Fruit fly (Drosophila melanogaster) whole organism, embryonic: ENCODE results near the gene Pc.

Experiments used
- Bgb ChIP-seq: fragments of 200-800 bp; sonication (Bioruptor generic); IDR thresholded peaks from 2 replicates; pipeline ENCODE4 v1.3.6; 2022; ENCODE audit warnings: missing biosample characterization, missing genetic modification characterization; ENCODE audit not compliant: partially characterized antibody
- CG10431 ChIP-seq: fragments of 200-800 bp; sonication (Bioruptor generic); optimal IDR thresholded peaks from 3 replicates; lab custom pipeline; 2018; ENCODE audit warnings: missing biosample characterization, mild to moderate bottlenecking, missing genetic modification characterization
- CG10543 ChIP-seq: fragments of 200-800 bp; sonication (Bioruptor generic); optimal IDR thresholded peaks from 3 replicates; lab custom pipeline; 2017; ENCODE audit warnings: missing biosample characterization, mild to moderate bottlenecking, missing genetic modification characterization, moderate library complexity
- CG10959 ChIP-seq: fragments of 200-800 bp; sonication (Bioruptor generic); IDR thresholded peaks from 2 replicates; pipeline ENCODE4 v1.3.6; 2022; ENCODE audit warnings: missing biosample characterization, missing genetic modification characterization
- CG15514 ChIP-seq: fragments of 200-800 bp; sonication (Bioruptor generic); optimal IDR thresholded peaks from 3 replicates; lab custom pipeline; 2017; ENCODE audit warnings: missing biosample characterization, missing genetic modification characterization, mild to moderate bottlenecking, moderate library complexity, missing genetic modification reagents
- CG17829 ChIP-seq: fragments of 200-800 bp; optimal IDR thresholded peaks from 2 replicates; lab custom pipeline; 2019; ENCODE audit warnings: missing biosample characterization, mild to moderate bottlenecking, missing genetic modification characterization, moderate library complexity
- CG18619 ChIP-seq: fragments of 200-800 bp; sonication (Bioruptor generic); optimal IDR thresholded peaks from 3 replicates; lab custom pipeline; 2017; ENCODE audit warnings: missing biosample characterization, mild to moderate bottlenecking, missing genetic modification characterization
- CG2199 ChIP-seq: fragments of 200-800 bp; sonication (Bioruptor generic); IDR thresholded peaks from 3 replicates; pipeline ENCODE4 v1.3.6; 2022; ENCODE audit warnings: missing biosample characterization, missing genetic modification characterization
- CG4707 ChIP-seq: fragments of 200-800 bp; sonication (Bioruptor generic); optimal IDR thresholded peaks from 2 replicates; lab custom pipeline; 2018; ENCODE audit warnings: missing biosample characterization, mild to moderate bottlenecking, missing genetic modification characterization, moderate library complexity
- CG7372 ChIP-seq: fragments of 200-800 bp; sonication (Bioruptor generic); IDR thresholded peaks from 2 replicates; pipeline ENCODE4 v1.3.6; 2022; ENCODE audit warnings: missing biosample characterization, missing genetic modification characterization
- CG7928 ChIP-seq: fragments of 200-800 bp; sonication (Bioruptor generic); optimal IDR thresholded peaks from 2 replicates; lab custom pipeline; 2017; ENCODE audit warnings: missing biosample characterization, mild to moderate bottlenecking, missing genetic modification characterization
- CG8290 ChIP-seq, 3 experiments: fragments of 200-800 bp; sonication (Bioruptor generic); optimal IDR thresholded peaks; 2 replicates each; lab custom pipeline; 2016 to 2019; ENCODE audit warnings: missing biosample characterization in 3 of 3, missing genetic modification characterization in 3 of 3, mild to moderate bottlenecking in 2 of 3, moderate library complexity in 1 of 3
- CG9437 ChIP-seq: fragments of 200-800 bp; sonication (Bioruptor generic); optimal IDR thresholded peaks from 2 replicates; lab custom pipeline; 2018; ENCODE audit warnings: missing biosample characterization, mild to moderate bottlenecking, missing genetic modification characterization
- CG9609 ChIP-seq: fragments of 200-800 bp; sonication (Bioruptor generic); optimal IDR thresholded peaks from 3 replicates; lab custom pipeline; 2016; ENCODE audit warnings: missing biosample characterization, missing genetic modification characterization
- CG9876 ChIP-seq: fragments of 200-800 bp; sonication (Bioruptor generic); optimal IDR thresholded peaks from 2 replicates; lab custom pipeline; 2016; ENCODE audit warnings: missing biosample characterization, missing genetic modification characterization
- Drgx ChIP-seq: fragments of 200-800 bp; sonication (Bioruptor generic); IDR thresholded peaks from 2 replicates; pipeline ENCODE4 v1.3.6; 2022; ENCODE audit warnings: missing biosample characterization, missing genetic modification characterization
- Eip74EF ChIP-seq, 2 experiments: fragments of 200-800 bp in 1 of 2; fragments of >200 bp in 1 of 2; sonication (Bioruptor generic) in 1 of 2; optimal IDR thresholded peaks; 2 replicates each; lab custom pipeline; 2017 to 2019; ENCODE audit warnings: missing biosample characterization in 2 of 2, missing genetic modification characterization in 2 of 2, mild to moderate bottlenecking in 1 of 2, moderate library complexity in 1 of 2
- HLHmδ ChIP-seq: fragments of 200-800 bp; sonication (Bioruptor generic); optimal IDR thresholded peaks from 2 replicates; lab custom pipeline; 2018; ENCODE audit warnings: missing biosample characterization, mild to moderate bottlenecking, missing genetic modification characterization, moderate library complexity
- Hand ChIP-seq: fragments of 200-800 bp; sonication (Bioruptor generic); optimal IDR thresholded peaks from 2 replicates; lab custom pipeline; 2017; ENCODE audit warnings: mild to moderate bottlenecking, missing biosample characterization, missing genetic modification reagents, missing genetic modification characterization
- Hmr ChIP-seq: fragments of 200-800 bp; sonication (Bioruptor generic); optimal IDR thresholded peaks from 3 replicates; lab custom pipeline; 2017; ENCODE audit warnings: mild to moderate bottlenecking, missing biosample characterization, missing genetic modification reagents, missing genetic modification characterization
- Jarid2 ChIP-seq: fragments of 200-800 bp; sonication (Bioruptor generic); optimal IDR thresholded peaks from 3 replicates; lab custom pipeline; 2017; ENCODE audit warnings: mild to moderate bottlenecking, missing biosample characterization, missing genetic modification reagents, missing genetic modification characterization
- Med ChIP-seq: fragments of 200-800 bp; sonication (Bioruptor generic); peaks from one replicate; lab custom pipeline; 2016; ENCODE audit warnings: missing biosample characterization, missing genetic modification characterization, mild to moderate bottlenecking, inconsistent platforms, moderate library complexity
- Neu2 ChIP-seq: fragments of 200-800 bp; sonication (Bioruptor generic); optimal IDR thresholded peaks from 3 replicates; lab custom pipeline; 2016; ENCODE audit warnings: missing biosample characterization, missing genetic modification characterization, borderline replicate concordance
- NfI ChIP-seq: fragments of 200-800 bp; sonication (Bioruptor generic); optimal IDR thresholded peaks from 3 replicates; lab custom pipeline; 2018; ENCODE audit warnings: missing biosample characterization, mild to moderate bottlenecking, missing genetic modification characterization, moderate library complexity
- Six4 ChIP-seq: fragments of 200-800 bp; sonication (Bioruptor generic); optimal IDR thresholded peaks from 2 replicates; lab custom pipeline; 2016; ENCODE audit warnings: missing biosample characterization, missing genetic modification characterization
- Tbp ChIP-seq: fragments of >200 bp; optimal IDR thresholded peaks from 2 replicates; lab custom pipeline; 2018; ENCODE audit warnings: missing biosample characterization, missing genetic modification characterization
- Usf ChIP-seq: fragments of 200-800 bp; sonication (Bioruptor generic); optimal IDR thresholded peaks from 2 replicates; lab custom pipeline; 2017; ENCODE audit warnings: missing genotype, missing biosample characterization, missing genetic modification characterization
- ab ChIP-seq: fragments of 200-800 bp; sonication (Bioruptor generic); optimal IDR thresholded peaks from 2 replicates; lab custom pipeline; 2016; ENCODE audit warnings: missing biosample characterization, missing genetic modification characterization
- al ChIP-seq: fragments of 200-800 bp; sonication (Bioruptor generic); IDR thresholded peaks from 2 replicates; pipeline ENCODE4 v1.3.6; 2022; ENCODE audit warnings: missing biosample characterization, missing genetic modification characterization
- bbx ChIP-seq: fragments of 200-800 bp; sonication (Bioruptor generic); IDR thresholded peaks from 2 replicates; pipeline ENCODE4 v1.3.6; 2022; ENCODE audit warnings: missing biosample characterization, missing genetic modification characterization; ENCODE audit not compliant: partially characterized antibody
- cg ChIP-seq: fragments of 200-800 bp; sonication (Bioruptor generic); optimal IDR thresholded peaks from 3 replicates; lab custom pipeline; 2019; ENCODE audit warnings: missing biosample characterization, mild to moderate bottlenecking, missing genetic modification characterization, moderate library complexity
- chn ChIP-seq: fragments of 200-800 bp; sonication (Bioruptor generic); optimal IDR thresholded peaks from 2 replicates; lab custom pipeline; 2016; ENCODE audit warnings: missing biosample characterization, missing genetic modification characterization
- dmrt99B ChIP-seq: fragments of 200-800 bp; sonication (Bioruptor generic); optimal IDR thresholded peaks from 2 replicates; lab custom pipeline; 2018; ENCODE audit warnings: missing biosample characterization, mild to moderate bottlenecking, missing genetic modification characterization, moderate library complexity
- emc ChIP-seq: fragments of 200-800 bp; sonication (Bioruptor generic); optimal IDR thresholded peaks from 2 replicates; lab custom pipeline; 2016; ENCODE audit warnings: missing biosample characterization, missing genetic modification characterization
- ewg ChIP-seq: fragments of 200-800 bp; sonication (Bioruptor generic); optimal IDR thresholded peaks from 3 replicates; lab custom pipeline; 2017; ENCODE audit warnings: mild to moderate bottlenecking, missing biosample characterization, missing genetic modification reagents, missing genetic modification characterization
- gfzf ChIP-seq: fragments of 200-800 bp; sonication (Bioruptor generic); optimal IDR thresholded peaks from 2 replicates; lab custom pipeline; 2016; ENCODE audit warnings: missing biosample characterization, mild to moderate bottlenecking, missing genetic modification characterization, moderate library complexity
- lbe ChIP-seq: fragments of 200-800 bp; sonication (Bioruptor generic); optimal IDR thresholded peaks from 2 replicates; lab custom pipeline; 2016; ENCODE audit warnings: missing biosample characterization, mild to moderate bottlenecking, missing genetic modification characterization
- odd ChIP-seq: fragments of 200-800 bp; sonication (Bioruptor generic); optimal IDR thresholded peaks from 2 replicates; lab custom pipeline; 2017; ENCODE audit warnings: missing biosample characterization, mild to moderate bottlenecking, missing genetic modification characterization
- p53 ChIP-seq: fragments of 200-800 bp; sonication (Bioruptor generic); optimal IDR thresholded peaks from 2 replicates; lab custom pipeline; 2016; ENCODE audit warnings: missing biosample characterization, missing genetic modification characterization
- pb ChIP-seq: fragments of 200-800 bp; sonication (Bioruptor generic); optimal IDR thresholded peaks from 3 replicates; lab custom pipeline; 2016; ENCODE audit warnings: missing biosample characterization, missing genetic modification characterization
- peb ChIP-seq: fragments of 200-800 bp; sonication (Bioruptor generic); IDR thresholded peaks from 2 replicates; pipeline ENCODE4 v1.3.6; 2022; ENCODE audit warnings: missing biosample characterization, missing genetic modification characterization
- pros ChIP-seq: fragments of 200-800 bp; sonication (Bioruptor generic); optimal IDR thresholded peaks from 3 replicates; lab custom pipeline; 2019; ENCODE audit warnings: missing biosample characterization, mild to moderate bottlenecking, missing genetic modification characterization, moderate library complexity
- ro ChIP-seq: fragments of 200-800 bp; sonication (Bioruptor generic); IDR thresholded peaks from 2 replicates; pipeline ENCODE4 v1.3.6; 2022; ENCODE audit warnings: missing biosample characterization, missing genetic modification characterization
- salm ChIP-seq: fragments of 200-800 bp; sonication (Bioruptor generic); optimal IDR thresholded peaks from 2 replicates; lab custom pipeline; 2018; ENCODE audit warnings: missing biosample characterization, mild to moderate bottlenecking, missing genetic modification characterization
- ssp ChIP-seq: fragments of 200-800 bp; sonication (Bioruptor generic); IDR thresholded peaks from 2 replicates; pipeline ENCODE4 v1.3.6; 2022; ENCODE audit warnings: missing biosample characterization, missing genetic modification characterization
- tin ChIP-seq: fragments of 200-800 bp; sonication (Bioruptor generic); optimal IDR thresholded peaks from 3 replicates; lab custom pipeline; 2016; ENCODE audit warnings: missing biosample characterization, missing genetic modification characterization
- tll ChIP-seq, 2 experiments: fragments of 200-800 bp in 1 of 2; fragments of >200 bp in 1 of 2; sonication (Bioruptor generic) in 1 of 2; optimal IDR thresholded peaks; 2 replicates each; lab custom pipeline; 2017 to 2019; ENCODE audit warnings: missing biosample characterization in 2 of 2, missing genetic modification characterization in 2 of 2, mild to moderate bottlenecking in 1 of 2, moderate library complexity in 1 of 2
- trem ChIP-seq: fragments of 200-800 bp; optimal IDR thresholded peaks from 3 replicates; lab custom pipeline; 2019; ENCODE audit warnings: missing biosample characterization, mild to moderate bottlenecking, missing genetic modification characterization, moderate library complexity
- zen2 ChIP-seq: fragments of 200-800 bp; sonication (Bioruptor generic); IDR thresholded peaks from 3 replicates; pipeline ENCODE4 v1.3.6; 2022; ENCODE audit warnings: missing biosample characterization, missing genetic modification characterization; ENCODE audit not compliant: partially characterized antibody

Pc gene

DNA sequence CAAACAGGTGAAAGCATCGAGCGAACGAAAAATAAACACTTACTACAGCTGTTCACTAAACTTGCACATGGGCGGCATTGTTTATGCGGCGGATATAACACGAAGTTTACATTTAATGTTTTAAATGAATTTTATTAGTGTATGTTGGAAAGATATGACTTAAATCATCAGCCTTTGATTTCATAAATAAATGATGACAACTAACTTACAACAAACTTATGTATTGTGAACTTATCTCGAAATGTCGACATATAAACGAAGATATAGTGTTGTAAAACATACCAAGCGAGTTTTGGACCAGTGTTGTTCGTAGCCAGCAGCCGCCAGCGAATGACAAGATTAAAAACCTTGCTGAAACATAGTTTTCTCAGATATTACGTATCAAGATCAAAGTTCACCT is 13.4 kb downstream of the Pc start, which contains the start of the genes CG11309 and CG7632 (continued):
- peak; percentile 99 for TF ChIP-seq Hand (GFP tag; lab: Kevin White, UChicago)
- peak; percentile 100 for TF ChIP-seq Med (GFP tag; lab: Kevin White, UChicago)
- peak in 1 of 2 experiments; percentile 100 for TF ChIP-seq Eip74EF (GFP tag; optimal IDR thresholded peaks at IDR 0.05; lab: Kevin White, UChicago)
- TF ChIP-seq Tbp = no peak
- TF ChIP-seq zen2 (GFP tag; lab: Robert Waterston, UW) = no peak
- TF ChIP-seq Neu2 (GFP tag; lab: Kevin White, UChicago) = peak; percentile 96
- TF ChIP-seq al = peak; percentile 93
- peak; percentile 99 for TF ChIP-seq dmrt99B
- peak; percentile 97 for TF ChIP-seq pros (GFP tag; lab: Kevin White, UChicago)
- peak in 1 of 2 experiments; percentile 86 for TF ChIP-seq tll (GFP tag; optimal IDR thresholded peaks at IDR 0.05; lab: Kevin White, UChicago)
- peak; percentile 98 for TF ChIP-seq trem
- TF ChIP-seq CG10543 (GFP tag; lab: Kevin White, UChicago) = peak; percentile 100
- TF ChIP-seq pb = peak; percentile 98
- peak; percentile 40 for TF ChIP-seq gfzf (GFP tag; lab: Kevin White, UChicago)
- TF ChIP-seq CG10959 (GFP tag; lab: Robert Waterston, UW) = peak; percentile 97
- TF ChIP-seq CG17829 (tag; lab: Kevin White, UChicago) = peak; percentile 100
- TF ChIP-seq HLHmδ (GFP tag; lab: Kevin White, UChicago) = peak; percentile 18
- peak; percentile 96 for TF ChIP-seq ewg (GFP tag; lab: Kevin White, UChicago)
- TF ChIP-seq CG7372 = peak; percentile 97
- TF ChIP-seq cg (GFP tag; lab: Kevin White, UChicago) = peak; percentile 29
- peak; percentile 99 for TF ChIP-seq lbe
- peak; percentile 96 for TF ChIP-seq emc (GFP tag; lab: Kevin White, UChicago)
- peak; percentile 98 for TF ChIP-seq chn
- peak; percentile 96 for TF ChIP-seq CG15514 (GFP tag; lab: Kevin White, UChicago)
- TF ChIP-seq Hmr (GFP tag; lab: Kevin White, UChicago) = peak; percentile 100
- TF ChIP-seq CG9876 (GFP tag; lab: Kevin White, UChicago) = peak; percentile 94
- peak; percentile 81 for TF ChIP-seq ro (GFP tag; lab: Robert Waterston, UW)
- TF ChIP-seq ssp (GFP tag; lab: Robert Waterston, UW) = peak; percentile 82
- peak; percentile 98 for TF ChIP-seq CG10431 (GFP tag; lab: Kevin White, UChicago)
- TF ChIP-seq Six4 (GFP tag; lab: Kevin White, UChicago) = peak; percentile 99
- TF ChIP-seq salm (tag; lab: Kevin White, UChicago) = peak; percentile 100
- TF ChIP-seq Jarid2 (GFP tag; lab: Kevin White, UChicago) = peak; percentile 96
- peak; percentile 99 for TF ChIP-seq NfI (GFP tag; lab: Kevin White, UChicago)
- peak; percentile 96 for TF ChIP-seq peb
- TF ChIP-seq CG7928 (GFP tag; lab: Kevin White, UChicago) = peak; percentile 87
- TF ChIP-seq p53 (GFP tag; lab: Kevin White, UChicago) = peak; percentile 95
- peak; percentile 98 for TF ChIP-seq CG2199 (GFP tag; lab: Robert Waterston, UW)
- TF ChIP-seq Usf = peak; percentile 96
- peak; percentile 98 for TF ChIP-seq CG9609
- TF ChIP-seq odd (GFP tag; lab: Kevin White, UChicago) = peak; percentile 99
- TF ChIP-seq CG18619 (GFP tag; lab: Kevin White, UChicago) = peak; percentile 99
- peak; percentile 98 for TF ChIP-seq CG4707
- peak; percentile 90 for TF ChIP-seq ab (GFP tag; lab: Kevin White, UChicago)
- TF ChIP-seq CG9437 (GFP tag; lab: Kevin White, UChicago) = peak; percentile 96
- TF ChIP-seq bbx (GFP tag; lab: Robert Waterston, UW) = peak; percentile 25; the same call in 1 of the 2 replicates
- TF ChIP-seq CG8290 (GFP tag; optimal IDR thresholded peaks at IDR 0.05; lab: Kevin White, UChicago) = peak; percentile 99
- TF ChIP-seq CG8290 (tag; optimal IDR thresholded peaks at IDR 0.05; lab: Kevin White, UChicago) = peak; percentile 98 to 100
- TF ChIP-seq Drgx (GFP tag; lab: Robert Waterston, UW) = peak; percentile 99
- TF ChIP-seq tin (GFP tag; lab: Kevin White, UChicago) = peak; percentile 99
- peak; percentile 41; the same call in 1 of the 2 replicates for TF ChIP-seq Bgb
